Worm (Caenorhabditis elegans) whole organism, L4 larva: ENCODE data around the gene unc-26.

Experiments
- F10B5.3 ChIP-seq: sonication (generic microtip); optimal IDR thresholded peaks from 2 replicates; lab custom pipeline; 2016; ENCODE audit warnings: mild to moderate bottlenecking, missing genetic modification characterization, missing compliant biosample characterization
- F37D6.2 ChIP-seq: sonication (generic microtip); optimal IDR thresholded peaks from 2 replicates; lab custom pipeline; 2016; ENCODE audit warnings: mild to moderate bottlenecking, missing genetic modification characterization, missing compliant biosample characterization
- F44E2.7 ChIP-seq: fragments of 200-800 bp; sonication (Bioruptor generic); IDR thresholded peaks from 2 replicates; pipeline ENCODE4 v2.1.2; 2022; ENCODE audit warnings: missing genetic modification characterization, missing compliant biosample characterization
- T20F7.1 ChIP-seq: fragments of 200-800 bp; sonication (Bioruptor generic); optimal IDR thresholded peaks from 2 replicates; lab custom pipeline; 2018; ENCODE audit warnings: mild to moderate bottlenecking, missing genetic modification characterization, missing compliant biosample characterization
- T26A8.4 ChIP-seq: fragments of 200-800 bp; sonication (Bioruptor generic); IDR thresholded peaks from 2 replicates; pipeline ENCODE4 v1.3.6; 2022; ENCODE audit warnings: missing genetic modification characterization, missing compliant biosample characterization
- Y75B8A.6 ChIP-seq: fragments of 200-800 bp; sonication (Bioruptor generic); IDR thresholded peaks from 2 replicates; pipeline ENCODE4 v1.3.6; 2022; ENCODE audit warnings: missing genetic modification reagents, missing genetic modification characterization, missing compliant biosample characterization
- ZK337.2 ChIP-seq: fragments of 200-800 bp; sonication (Bioruptor generic); IDR thresholded peaks from 2 replicates; pipeline ENCODE4 v1.3.6; 2022; ENCODE audit warnings: missing genetic modification reagents, missing genetic modification characterization, missing compliant biosample characterization
- aha-1 ChIP-seq: fragments of 150-350 bp; peaks from one replicate; lab custom pipeline; 2014; ENCODE audit warnings: missing biosample characterization, missing genetic modification characterization
- aly-2 ChIP-seq: sonication (generic microtip); optimal IDR thresholded peaks from 2 replicates; lab custom pipeline; 2018; ENCODE audit warnings: missing biosample characterization, missing genetic modification characterization
- ama-1 ChIP-seq: fragments of 150-350 bp; optimal IDR thresholded peaks from 2 replicates; lab custom pipeline; 2014; ENCODE audit warnings: inconsistent platforms, mixed read lengths
- ceh-20 ChIP-seq: fragments of 200-800 bp; sonication (Bioruptor generic); IDR thresholded peaks from 2 replicates; pipeline ENCODE4 v1.3.6; 2022; ENCODE audit warnings: missing genetic modification reagents, missing genetic modification characterization, missing compliant biosample characterization
- ceh-82 ChIP-seq: sonication (generic microtip); optimal IDR thresholded peaks from 2 replicates; lab custom pipeline; 2017; ENCODE audit warnings: missing biosample characterization, missing genetic modification characterization
- ces-1 ChIP-seq: fragments of 150-350 bp; sonication (generic microtip); optimal IDR thresholded peaks from 4 replicates; lab custom pipeline; 2014; ENCODE audit warnings: missing biosample characterization, missing genetic modification reagents, missing genetic modification characterization
- ctbp-1 ChIP-seq: fragments of 200-800 bp; sonication (Bioruptor generic); IDR thresholded peaks from 2 replicates; pipeline ENCODE4 v1.3.6; 2022; ENCODE audit warnings: missing genetic modification reagents, missing genetic modification characterization, missing compliant biosample characterization
- daf-12 ChIP-seq: fragments of 150-350 bp; optimal IDR thresholded peaks from 2 replicates; lab custom pipeline; 2014; ENCODE audit warnings: missing biosample characterization, missing genetic modification reagents, missing genetic modification characterization
- daf-8 ChIP-seq: fragments of 200-800 bp; sonication (Bioruptor generic); IDR thresholded peaks from 2 replicates; pipeline ENCODE4 v1.3.6; 2022; ENCODE audit warnings: missing genetic modification characterization, missing compliant biosample characterization
- dmd-6 ChIP-seq: fragments of 200-800 bp; sonication (Bioruptor generic); IDR thresholded peaks from 2 replicates; pipeline ENCODE4 v1.3.6; 2022; ENCODE audit warnings: missing genetic modification reagents, missing genetic modification characterization, missing compliant biosample characterization
- dmd-8 ChIP-seq: fragments of 200-800 bp; sonication (Bioruptor generic); IDR thresholded peaks from 2 replicates; pipeline ENCODE4 v1.3.6; 2022; ENCODE audit warnings: missing genetic modification characterization, missing compliant biosample characterization
- duxl-1 ChIP-seq: sonication (generic microtip); optimal IDR thresholded peaks from 2 replicates; lab custom pipeline; 2016; ENCODE audit warnings: mild to moderate bottlenecking, missing genetic modification characterization, moderate library complexity, missing compliant biosample characterization; ENCODE audit not compliant: poor library complexity
- egl-27 ChIP-seq: sonication (generic microtip); optimal IDR thresholded peaks from 3 replicates; lab custom pipeline; 2017; ENCODE audit warnings: missing biosample characterization, missing genetic modification reagents, missing genetic modification characterization
- egl-43 ChIP-seq: fragments of 200-800 bp; sonication (Bioruptor generic); IDR thresholded peaks from 2 replicates; pipeline ENCODE4 v1.3.6; 2022; ENCODE audit warnings: missing genetic modification reagents, missing genetic modification characterization, missing compliant biosample characterization
- hlh-30 ChIP-seq: sonication (generic microtip); optimal IDR thresholded peaks from 2 replicates; lab custom pipeline; 2017; ENCODE audit warnings: antibody characterized with exemption, mild to moderate bottlenecking, missing genetic modification characterization, missing compliant biosample characterization; ENCODE audit not compliant: insufficient read depth
- jun-1 ChIP-seq: fragments of 150-350 bp; optimal IDR thresholded peaks from 2 replicates; lab custom pipeline; 2014; ENCODE audit warnings: missing biosample characterization, missing genetic modification reagents, missing genetic modification characterization
- lim-7 ChIP-seq: fragments of 200-800 bp; sonication (Bioruptor generic); IDR thresholded peaks from 2 replicates; pipeline ENCODE4 v1.3.6; 2022; ENCODE audit warnings: missing genetic modification characterization, missing compliant biosample characterization
- lin-38 ChIP-seq: fragments of 200-800 bp; sonication (Bioruptor generic); IDR thresholded peaks from 2 replicates; pipeline ENCODE4 v1.3.6; 2022; ENCODE audit warnings: missing genetic modification reagents, missing genetic modification characterization, missing compliant biosample characterization
- madf-9 ChIP-seq: fragments of 200-800 bp; sonication (Bioruptor generic); conservative IDR thresholded peaks from 2 replicates; pipeline ENCODE4 v1.3.6; 2022; ENCODE audit warnings: missing genetic modification reagents, missing genetic modification characterization, missing compliant biosample characterization
- mdt-29 ChIP-seq: fragments of 200-800 bp; sonication (Bioruptor generic); IDR thresholded peaks from 2 replicates; pipeline ENCODE4 v1.3.6; 2022; ENCODE audit warnings: missing genetic modification reagents, missing genetic modification characterization, missing compliant biosample characterization
- mep-1 ChIP-seq: fragments of 150-350 bp; sonication (generic microtip); optimal IDR thresholded peaks from 3 replicates; lab custom pipeline; 2014; ENCODE audit warnings: missing biosample characterization, missing genetic modification characterization
- mxl-2 ChIP-seq: fragments of 200-800 bp; sonication (Bioruptor generic); conservative IDR thresholded peaks from 2 replicates; pipeline ENCODE4 v1.3.6; 2022; ENCODE audit warnings: missing genetic modification reagents, missing genetic modification characterization, missing compliant biosample characterization
- mxl-3 ChIP-seq: fragments of 200-800 bp; sonication (Bioruptor generic); optimal IDR thresholded peaks from 2 replicates; lab custom pipeline; 2018; ENCODE audit warnings: mild to moderate bottlenecking, missing genetic modification characterization, missing compliant biosample characterization
- nhr-11 ChIP-seq: fragments of 150-350 bp; optimal IDR thresholded peaks from 2 replicates; lab custom pipeline; 2014; ENCODE audit warnings: missing biosample characterization, missing genetic modification characterization
- nhr-48 ChIP-seq: sonication (generic microtip); optimal IDR thresholded peaks from 2 replicates; lab custom pipeline; 2016; ENCODE audit warnings: mild to moderate bottlenecking, missing genetic modification characterization, missing compliant biosample characterization
- nhr-76 ChIP-seq: fragments of 150-350 bp; optimal IDR thresholded peaks from 2 replicates; lab custom pipeline; 2014; ENCODE audit warnings: missing biosample characterization, missing genetic modification characterization
- nhr-77 ChIP-seq: fragments of 150-350 bp; optimal IDR thresholded peaks from 2 replicates; lab custom pipeline; 2014; ENCODE audit warnings: missing biosample characterization, missing genetic modification characterization
- pqm-1 ChIP-seq: sonication (generic microtip); optimal IDR thresholded peaks from 2 replicates; lab custom pipeline; 2017; ENCODE audit warnings: missing biosample characterization, missing genetic modification characterization
- saeg-2 ChIP-seq: fragments of 200-800 bp; sonication (Bioruptor generic); IDR thresholded peaks from 2 replicates; pipeline ENCODE4 v1.3.6; 2022; ENCODE audit warnings: missing genetic modification reagents, missing genetic modification characterization, missing compliant biosample characterization
- set-16 ChIP-seq: fragments of 200-800 bp; sonication (Bioruptor generic); IDR thresholded peaks from 2 replicates; pipeline ENCODE4 v1.3.6; 2022; ENCODE audit warnings: missing genetic modification reagents, missing genetic modification characterization, missing compliant biosample characterization
- snpc-1.2 ChIP-seq: fragments of 200-800 bp; sonication (Bioruptor generic); IDR thresholded peaks from 2 replicates; pipeline ENCODE4 v1.3.6; 2022; ENCODE audit warnings: missing genetic modification reagents, missing genetic modification characterization, missing compliant biosample characterization
- snpc-4 ChIP-seq: fragments of 150-350 bp; optimal IDR thresholded peaks from 2 replicates; lab custom pipeline; 2014; ENCODE audit warnings: missing biosample characterization, missing genetic modification characterization
- spr-1 ChIP-seq: sonication (generic microtip); optimal IDR thresholded peaks from 2 replicates; lab custom pipeline; 2016; ENCODE audit warnings: mild to moderate bottlenecking, missing genetic modification characterization, missing compliant biosample characterization
- spr-3 ChIP-seq: fragments of 200-800 bp; sonication (Bioruptor generic); optimal IDR thresholded peaks from 2 replicates; lab custom pipeline; 2018; ENCODE audit warnings: mild to moderate bottlenecking, missing genetic modification characterization, missing compliant biosample characterization
- tag-97 ChIP-seq: fragments of 200-800 bp; sonication (Bioruptor generic); IDR thresholded peaks from 2 replicates; pipeline ENCODE4 v1.3.6; 2022; ENCODE audit warnings: missing genetic modification characterization, missing compliant biosample characterization
- tra-1 ChIP-seq: fragments of 200-800 bp; sonication (Bioruptor generic); IDR thresholded peaks from 2 replicates; pipeline ENCODE4 v1.3.6; 2022; ENCODE audit warnings: missing genetic modification reagents, missing genetic modification characterization, missing compliant biosample characterization
- vab-7 ChIP-seq: fragments of 200-800 bp; sonication (Bioruptor generic); IDR thresholded peaks from 2 replicates; pipeline ENCODE4 v1.3.6; 2022; ENCODE audit warnings: missing genetic modification reagents, missing genetic modification characterization, missing compliant biosample characterization
- zfp-2 ChIP-seq: sonication (generic microtip); optimal IDR thresholded peaks from 2 replicates; lab custom pipeline; 2016; ENCODE audit warnings: mild to moderate bottlenecking, missing genetic modification characterization, missing compliant biosample characterization
- zip-11 ChIP-seq: fragments of 200-800 bp; sonication (Bioruptor generic); IDR thresholded peaks from 2 replicates; pipeline ENCODE4 v1.3.6; 2022; ENCODE audit warnings: missing genetic modification characterization, missing compliant biosample characterization
- ztf-11 ChIP-seq: fragments of 150-350 bp; optimal IDR thresholded peaks from 2 replicates; lab custom pipeline; 2014; ENCODE audit warnings: missing biosample characterization, missing genetic modification characterization
- ztf-7 ChIP-seq: fragments of 150-350 bp; optimal IDR thresholded peaks from 2 replicates; lab custom pipeline; 2014; ENCODE audit warnings: missing biosample characterization, missing genetic modification characterization

The unc-26 gene

DNA sequence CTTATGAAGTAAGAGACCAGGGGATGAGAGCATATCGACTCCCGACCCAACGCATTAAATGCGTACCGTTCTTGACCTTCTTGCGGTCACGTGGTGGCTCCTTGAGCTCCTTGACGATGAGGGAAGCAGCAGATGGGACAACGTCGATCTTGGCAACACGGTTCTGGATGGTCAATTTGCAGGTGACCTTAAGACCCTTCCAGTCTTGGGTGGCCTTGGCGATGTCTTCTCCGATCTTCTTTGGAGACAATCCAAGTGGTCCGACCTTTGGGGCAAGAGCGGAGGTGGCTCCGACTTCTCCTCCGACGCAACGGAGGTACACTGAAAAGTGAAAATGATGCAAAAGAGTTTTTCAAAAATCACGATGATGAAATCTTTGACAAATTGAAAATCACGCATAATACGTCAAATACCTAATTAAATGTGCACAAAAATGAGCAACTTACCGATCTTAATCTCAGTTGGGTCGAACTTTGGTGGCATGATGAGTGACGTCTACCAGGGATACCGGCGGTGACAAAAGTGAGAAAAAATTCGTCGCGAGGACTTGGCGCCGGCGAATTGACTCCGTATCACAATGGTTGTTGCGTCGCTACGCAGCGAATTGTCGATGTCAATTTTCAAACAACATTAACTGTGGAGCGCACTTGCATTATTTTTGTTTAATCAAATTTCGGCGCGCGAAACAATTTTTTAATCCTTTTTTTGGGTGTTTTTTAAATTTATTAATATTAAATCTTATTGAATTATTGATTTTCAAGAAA is 32.1 kb downstream of the unc-26 start, which contains the start of gene rpl-12 (continued):
- TF ChIP-seq mep-1 (tag; lab: Kevin White, UChicago) (peak; percentile 99), daf-12 (tag; lab: Kevin White, UChicago) (no peak), dmd-6 (peak; percentile 99), ctbp-1 (peak; percentile 96), ceh-82 (tag; lab: Kevin White, UChicago) (peak; percentile 22), T26A8.4 (peak; percentile 98), ceh-20 (peak; percentile 99), spr-3 (peak; percentile 97), mxl-2 (GFP tag; lab: Robert Waterston, UW) (peak; percentile 88), lin-38 (GFP tag; lab: Robert Waterston, UW) (peak; percentile 100), ZK337.2 (GFP tag; lab: Robert Waterston, UW) (no peak), jun-1 (tag; lab: Kevin White, UChicago) (peak; percentile 93), set-16 (GFP tag; lab: Robert Waterston, UW) (peak; percentile 40), dmd-8 (GFP tag; lab: Robert Waterston, UW) (0 out of 2 replicates have a peak, but pooled peaks have one; percentile 41), hlh-30 (tag; lab: Kevin White, UChicago) (peak; percentile 97), zfp-2 (tag; lab: Kevin White, UChicago) (peak; percentile 99), duxl-1 (tag; lab: Kevin White, UChicago) (peak; percentile 93), mxl-3 (no peak), tag-97 (GFP tag; lab: Robert Waterston, UW) (no peak), aha-1 (tag; lab: Kevin White, UChicago) (peak; percentile 99), F10B5.3 (tag; lab: Kevin White, UChicago) (peak; percentile 90), F37D6.2 (tag; lab: Kevin White, UChicago) (peak; percentile 96), nhr-11 (tag; lab: Kevin White, UChicago) (peak; percentile 99), nhr-76 (tag; lab: Kevin White, UChicago) (peak; percentile 59), snpc-1.2 (peak; percentile 74), ztf-7 (peak; percentile 97), lim-7 (GFP tag; lab: Robert Waterston, UW) (peak; percentile 54; the same call in 1 of the 2 replicates), Y75B8A.6 (GFP tag; lab: Robert Waterston, UW) (peak; percentile 97), saeg-2 (GFP tag; lab: Robert Waterston, UW) (peak; percentile 94)

DNA sequence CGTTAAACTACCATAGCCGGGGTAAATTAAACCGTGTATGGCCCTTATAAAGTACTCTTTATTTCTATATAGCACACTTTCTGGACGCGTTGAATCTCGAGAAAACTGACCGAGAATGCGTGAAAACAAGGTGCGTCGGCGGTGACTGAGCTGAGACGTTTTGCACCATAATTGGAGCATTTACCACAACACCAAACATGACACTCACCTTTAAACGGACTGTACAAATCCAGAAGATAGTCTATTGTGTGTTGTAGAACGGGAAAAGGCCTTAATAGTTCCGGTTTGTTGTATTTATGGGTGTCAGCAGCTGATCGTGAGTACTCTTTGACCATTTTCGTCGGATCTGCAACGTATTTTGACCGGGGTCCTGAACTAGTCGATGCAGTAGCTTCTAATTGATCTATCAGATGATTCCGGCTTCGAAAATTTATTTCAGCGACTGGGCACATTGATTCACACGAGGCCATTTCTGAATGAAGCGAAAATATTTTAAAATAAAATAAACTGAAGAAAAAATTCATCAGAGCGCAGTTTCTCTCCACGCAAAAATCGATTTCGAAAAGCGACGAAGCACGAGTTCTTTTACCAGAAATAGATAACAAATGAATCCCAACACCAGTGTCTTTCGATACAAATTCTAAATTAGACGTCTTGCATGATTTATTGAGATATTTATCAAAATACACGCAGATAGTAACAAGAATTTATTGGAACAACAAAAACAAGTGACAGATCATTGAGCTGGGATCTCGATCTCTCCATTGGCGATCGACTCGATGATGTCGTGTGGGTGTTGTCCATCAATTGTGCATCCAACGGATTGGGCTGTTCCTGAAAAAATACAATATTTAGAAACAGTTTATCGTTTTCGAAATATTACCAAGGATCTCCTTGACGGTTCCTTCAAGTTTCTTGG is 33.1 kb downstream of the unc-26 start, which contains the start of gene tag-115:
Gene tag-115 (minus strand): TSS at position 472 of the 919 bp plus-strand sequence.
- TF ChIP-seq aha-1 (tag; lab: Kevin White, UChicago) = peak; percentile 85
- no peak for TF ChIP-seq aly-2 (tag; lab: Kevin White, UChicago)
- TF ChIP-seq vab-7 = no peak
- TF ChIP-seq egl-27 (tag; lab: Kevin White, UChicago) = no peak
- TF ChIP-seq mdt-29 (GFP tag; lab: Robert Waterston, UW) = no peak
- no peak for TF ChIP-seq T26A8.4
- TF ChIP-seq snpc-4 (tag; lab: Kevin White, UChicago) = no peak
- peak; percentile 62 for TF ChIP-seq tra-1 (GFP tag; lab: Robert Waterston, UW)
- no peak for TF ChIP-seq pqm-1
- peak; percentile 26 for TF ChIP-seq spr-1
- no peak for TF ChIP-seq ces-1 (GFP tag; lab: Kevin White, UChicago)
- no peak for TF ChIP-seq ztf-11 (tag; lab: Kevin White, UChicago)
- no peak for TF ChIP-seq egl-43 (GFP tag; lab: Robert Waterston, UW)
- TF ChIP-seq zip-11 (GFP tag; lab: Robert Waterston, UW) = no peak
- 0 out of 2 replicates have a peak, but pooled peaks have one; percentile 23 for TF ChIP-seq lim-7 (GFP tag; lab: Robert Waterston, UW)
- no peak for TF ChIP-seq ZK337.2 (GFP tag; lab: Robert Waterston, UW)
- TF ChIP-seq F44E2.7 (GFP tag; lab: Robert Waterston, UW) = peak; percentile 16; the same call in 1 of the 2 replicates
- TF ChIP-seq madf-9 = no peak
- 0 out of 2 replicates have a peak, but pooled peaks have one; percentile 34 for TF ChIP-seq Y75B8A.6 (GFP tag; lab: Robert Waterston, UW)
- TF ChIP-seq daf-8 = no peak
- peak; percentile 70 for TF ChIP-seq ama-1 (lab: Kevin White, UChicago)
- no peak for TF ChIP-seq T20F7.1 (GFP tag; lab: Kevin White, UChicago)
- no peak for TF ChIP-seq spr-3
- TF ChIP-seq nhr-77 (tag; lab: Kevin White, UChicago) = no peak
- TF ChIP-seq nhr-48 (tag; lab: Kevin White, UChicago) = peak; percentile 48
